Worm (Caenorhabditis elegans): Measurements from ENCODE around the gene Y75B8A.6.

- TF ChIP-seq ama-1 (optimal IDR thresholded peaks at IDR 0.05) (no peak), aly-1 (tag; optimal IDR thresholded peaks at IDR 0.05) (no peak), hnd-1 (tag; optimal IDR thresholded peaks at IDR 0.05) (no peak), flt-1 (GFP tag; IDR thresholded peaks at IDR 0.05) (no peak), ceh-13 (GFP tag; optimal IDR thresholded peaks at IDR 0.05) (no peak), sea-1 (GFP tag; conservative IDR thresholded peaks at IDR 0.05) (no peak), F13C5.2 (tag; optimal IDR thresholded peaks at IDR 0.05) (peak; percentile 6), ceh-36 (tag; optimal IDR thresholded peaks at IDR 0.05) (no peak), B0310.2 (tag; optimal IDR thresholded peaks at IDR 0.05) (no peak), tra-4 (tag; optimal IDR thresholded peaks at IDR 0.05) (no peak), hmg-4 (GFP tag; optimal IDR thresholded peaks at IDR 0.05) (no peak), ets-7 (tag; optimal IDR thresholded peaks at IDR 0.05) (no peak), pes-1 (GFP tag; IDR thresholded peaks at IDR 0.05) (no peak)
Measured at ce11 chrIII:12178121-12178520, 48.0 kb upstream of the Y75B8A.6 start.

Measured in whole organism, early embryonic.